Fruit fly (Drosophila melanogaster): ENCODE data around the gene CG15536.
A peak's percentile ranks its signal among the peaks of the same experiment; 100 is the strongest.

Gene CG15536

DNA sequence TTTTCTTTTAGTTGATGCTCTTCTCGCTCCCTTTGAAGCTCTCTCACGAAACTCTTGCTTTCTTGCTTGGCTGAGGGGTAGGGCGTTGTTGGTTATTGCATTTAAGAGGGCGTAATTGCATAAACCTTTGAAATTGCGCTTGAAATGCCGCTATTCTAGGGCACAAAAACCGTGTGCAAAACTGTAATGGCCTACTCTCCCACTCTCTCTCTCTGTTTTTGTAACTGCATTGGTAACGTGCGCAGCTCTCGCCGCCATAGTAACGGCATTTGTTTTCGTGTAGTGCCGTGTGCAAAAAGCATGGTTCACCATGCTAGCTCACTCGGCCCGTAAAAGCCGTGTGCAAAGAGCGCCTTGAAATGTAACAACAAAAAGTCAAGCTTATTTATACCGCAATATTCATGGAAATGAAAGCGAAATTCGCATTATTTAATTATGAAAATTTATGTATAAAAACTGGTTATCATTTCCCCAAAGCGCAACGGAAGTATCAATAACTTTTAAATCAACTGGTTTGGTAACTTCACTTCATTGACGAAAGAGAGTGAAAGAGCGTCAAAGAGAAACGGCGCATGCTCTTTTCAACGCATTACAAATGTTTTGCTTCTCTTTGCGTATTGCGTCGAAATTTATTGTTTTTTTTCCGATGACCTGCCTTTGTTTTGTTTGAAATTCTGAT is 38.1 kb downstream of the CG15536 start:
- TF ChIP-seq CG31627 (GFP tag; optimal IDR thresholded peaks at IDR 0.05) (no peak), CG11294 (GFP tag; IDR thresholded peaks at IDR 0.05) (no peak), spab (GFP tag; optimal IDR thresholded peaks at IDR 0.05) (no peak), dac (GFP tag; optimal IDR thresholded peaks at IDR 0.05) (no peak), Smox (GFP tag; optimal IDR thresholded peaks at IDR 0.05) (no peak), CG6792 (GFP tag; optimal IDR thresholded peaks at IDR 0.05) (no peak), Sox15 (GFP tag; optimal IDR thresholded peaks at IDR 0.05) (no peak), Ets96B (tag; optimal IDR thresholded peaks at IDR 0.05) (no peak), pdm3 (GFP tag; optimal IDR thresholded peaks at IDR 0.05) (peak; percentile 2), eg (GFP tag; IDR thresholded peaks at IDR 0.05) (peak; percentile 51; the same call in 1 of the 3 replicates), Eip78C (GFP tag) (peak; percentile 77), cyc (GFP tag; optimal IDR thresholded peaks at IDR 0.05) (no peak), vri (GFP tag; optimal IDR thresholded peaks at IDR 0.05) (peak; percentile 72), Hr39 (GFP tag; optimal IDR thresholded peaks at IDR 0.05) (no peak), OdsH (GFP tag; optimal IDR thresholded peaks at IDR 0.05) (no peak), CG9139 (GFP tag; optimal IDR thresholded peaks at IDR 0.05) (peak; percentile 7), achi (GFP tag; optimal IDR thresholded peaks at IDR 0.05) (no peak), CG15336 (GFP tag; IDR thresholded peaks at IDR 0.05) (0 out of 2 replicates have a peak, but pooled peaks have one; percentile 14), fd85E (GFP tag; optimal IDR thresholded peaks at IDR 0.05) (peak; percentile 34), dsx (GFP tag; optimal IDR thresholded peaks at IDR 0.05; ENCODE audit: poor library complexity, severe bottlenecking) (peak; percentile 46), salr (GFP tag; optimal IDR thresholded peaks at IDR 0.05) (no peak), CG6276 (GFP tag; optimal IDR thresholded peaks at IDR 0.05) (peak; percentile 0), CG11902 (GFP tag; optimal IDR thresholded peaks at IDR 0.05) (no peak), CG7368 (GFP tag; optimal IDR thresholded peaks at IDR 0.05) (no peak), Sox102F (GFP tag; optimal IDR thresholded peaks at IDR 0.05) (peak; percentile 58), CG3919 (GFP tag; optimal IDR thresholded peaks at IDR 0.05) (peak; percentile 43), fd59A (GFP tag; optimal IDR thresholded peaks at IDR 0.05) (no peak), esn (GFP tag; optimal IDR thresholded peaks at IDR 0.05) (no peak), net (GFP tag; optimal IDR thresholded peaks at IDR 0.05) (peak; percentile 54), CG8119 (GFP tag; IDR thresholded peaks at IDR 0.05) (no peak; the same call in 2 of the 3 replicates), Eip93F (GFP tag; optimal IDR thresholded peaks at IDR 0.05) (peak; percentile 49), CG3032 (tag; optimal IDR thresholded peaks at IDR 0.05) (no peak), CG6808 (GFP tag; optimal IDR thresholded peaks at IDR 0.05) (no peak), CG34406 (GFP tag; optimal IDR thresholded peaks at IDR 0.05) (no peak), lz (GFP tag; optimal IDR thresholded peaks at IDR 0.05) (no peak), CG10631 (GFP tag; optimal IDR thresholded peaks at IDR 0.05) (no peak), CG11762 (GFP tag; optimal IDR thresholded peaks at IDR 0.05; ENCODE audit: insufficient read depth) (no peak), CG10669 (GFP tag; optimal IDR thresholded peaks at IDR 0.05) (no peak), Eip75B (GFP tag; optimal IDR thresholded peaks at IDR 0.05) (no peak), Ets21C (GFP tag; optimal IDR thresholded peaks at IDR 0.05) (no peak), CG8632 (GFP tag; optimal IDR thresholded peaks at IDR 0.05) (no peak), CG6163 (GFP tag; IDR thresholded peaks at IDR 0.05) (peak; percentile 38; the same call in 1 of the 3 replicates), svp (GFP tag) (peak; percentile 88), Gug (GFP tag; IDR thresholded peaks at IDR 0.05) (no peak), acj6 (GFP tag; optimal IDR thresholded peaks at IDR 0.05) (no peak), CG1621 (tag; optimal IDR thresholded peaks at IDR 0.05) (no peak), CG6854 (GFP tag; optimal IDR thresholded peaks at IDR 0.05) (peak; percentile 18), topi (GFP tag; optimal IDR thresholded peaks at IDR 0.05) (peak; percentile 30), Sox14 (GFP tag; optimal IDR thresholded peaks at IDR 0.05) (no peak), CG4318 (GFP tag; optimal IDR thresholded peaks at IDR 0.05) (no peak), ss (GFP tag; optimal IDR thresholded peaks at IDR 0.05) (peak; percentile 28 to 52)

Data from whole organism, prepupa.